Worm (Caenorhabditis elegans): ENCODE results near the gene lin-3.

The lin-3 gene

ce11 chrIV:11038665-11039064 is 15.4 kb upstream of the lin-3 start:
- TF ChIP-seq tra-4 (tag; optimal IDR thresholded peaks at IDR 0.05) (no peak), ceh-13 (GFP tag; optimal IDR thresholded peaks at IDR 0.05) (no peak)

ce11 chrIV:11044377-11044776 is 9.7 kb upstream of the lin-3 start:
- TF ChIP-seq flt-1 (GFP tag; IDR thresholded peaks at IDR 0.05) (no peak), ceh-13 (GFP tag; optimal IDR thresholded peaks at IDR 0.05) (no peak), scrt-1 (GFP tag; IDR thresholded peaks at IDR 0.05) (no peak), ets-7 (tag; optimal IDR thresholded peaks at IDR 0.05) (no peak), aly-1 (tag; optimal IDR thresholded peaks at IDR 0.05) (no peak), ama-1 (optimal IDR thresholded peaks at IDR 0.05) (no peak)

- TF ChIP-seq pes-1 (GFP tag; IDR thresholded peaks at IDR 0.05): no peak
- TF ChIP-seq sea-1 (GFP tag; conservative IDR thresholded peaks at IDR 0.05): no peak
- no peak for TF ChIP-seq aly-1 (tag; optimal IDR thresholded peaks at IDR 0.05)
- TF ChIP-seq ets-7 (tag; optimal IDR thresholded peaks at IDR 0.05): no peak
- no peak for TF ChIP-seq hmbx-1 (tag; optimal IDR thresholded peaks at IDR 0.05)
These were observed 5.2 kb upstream of the lin-3 start, which contains the start of gene F36H1.11 for ce11 chrIV:11048871-11049270. Gene F36H1.11 (plus strand): TSS chrIV:11049171.

ce11 chrIV:11049806-11050205 is 4.3 kb upstream of the lin-3 start, which contains the start of gene F36H1.3:
Gene F36H1.3 (plus strand): TSS chrIV:11050128.
- TF ChIP-seq ceh-13 (GFP tag; optimal IDR thresholded peaks at IDR 0.05): no peak
- TF ChIP-seq ama-1 (optimal IDR thresholded peaks at IDR 0.05): no peak
- TF ChIP-seq hmbx-1 (tag; optimal IDR thresholded peaks at IDR 0.05): no peak
- TF ChIP-seq ets-7 (tag; optimal IDR thresholded peaks at IDR 0.05): no peak
- no peak for TF ChIP-seq tbx-37 (GFP tag; conservative IDR thresholded peaks at IDR 0.05)
- no peak for TF ChIP-seq flt-1 (GFP tag; IDR thresholded peaks at IDR 0.05)
- no peak for TF ChIP-seq B0310.2 (tag; optimal IDR thresholded peaks at IDR 0.05)
- no peak for TF ChIP-seq sea-1 (GFP tag; conservative IDR thresholded peaks at IDR 0.05)
- no peak for TF ChIP-seq tbx-11 (GFP tag; IDR thresholded peaks at IDR 0.05)
- TF ChIP-seq ceh-36 (tag; optimal IDR thresholded peaks at IDR 0.05): no peak
- TF ChIP-seq F13C5.2 (tag; optimal IDR thresholded peaks at IDR 0.05): no peak
- no peak for TF ChIP-seq pes-1 (GFP tag; IDR thresholded peaks at IDR 0.05)
- TF ChIP-seq aly-1 (tag; optimal IDR thresholded peaks at IDR 0.05): no peak
- no peak for TF ChIP-seq hmg-4 (GFP tag; optimal IDR thresholded peaks at IDR 0.05)
- no peak for TF ChIP-seq tra-4 (tag; optimal IDR thresholded peaks at IDR 0.05)
- TF ChIP-seq scrt-1 (GFP tag; IDR thresholded peaks at IDR 0.05): no peak
- no peak for TF ChIP-seq hnd-1 (tag; optimal IDR thresholded peaks at IDR 0.05)

ce11 chrIV:11051963-11052362 is 2.1 kb upstream of the lin-3 start:
- TF ChIP-seq tra-4 (tag; optimal IDR thresholded peaks at IDR 0.05) (no peak), sea-1 (GFP tag; conservative IDR thresholded peaks at IDR 0.05) (no peak), aly-1 (tag; optimal IDR thresholded peaks at IDR 0.05) (no peak), flt-1 (GFP tag; IDR thresholded peaks at IDR 0.05) (no peak), ets-7 (tag; optimal IDR thresholded peaks at IDR 0.05) (no peak), tbx-37 (GFP tag; conservative IDR thresholded peaks at IDR 0.05) (no peak), hmg-4 (GFP tag; optimal IDR thresholded peaks at IDR 0.05) (no peak), hmbx-1 (tag; optimal IDR thresholded peaks at IDR 0.05) (no peak), scrt-1 (GFP tag; IDR thresholded peaks at IDR 0.05) (no peak), B0310.2 (tag; optimal IDR thresholded peaks at IDR 0.05) (no peak), ama-1 (optimal IDR thresholded peaks at IDR 0.05) (no peak), hnd-1 (tag; optimal IDR thresholded peaks at IDR 0.05) (no peak), tbx-11 (GFP tag; IDR thresholded peaks at IDR 0.05) (no peak), ceh-13 (GFP tag; optimal IDR thresholded peaks at IDR 0.05) (no peak)

- TF ChIP-seq scrt-1 (GFP tag; IDR thresholded peaks at IDR 0.05): no peak
- TF ChIP-seq tbx-11 (GFP tag; IDR thresholded peaks at IDR 0.05): no peak
These were observed 9.0 kb downstream of the lin-3 start for ce11 chrIV:11062984-11063613.

- TF ChIP-seq tbx-37 (GFP tag; conservative IDR thresholded peaks at IDR 0.05) (no peak), B0310.2 (tag; optimal IDR thresholded peaks at IDR 0.05) (no peak), hmg-4 (GFP tag; optimal IDR thresholded peaks at IDR 0.05) (no peak), tra-4 (tag; optimal IDR thresholded peaks at IDR 0.05) (no peak), sea-1 (GFP tag; conservative IDR thresholded peaks at IDR 0.05) (no peak), pes-1 (GFP tag; IDR thresholded peaks at IDR 0.05) (no peak)
These were observed 9.9 kb downstream of the lin-3 start, which contains the start of gene ttr-16 for ce11 chrIV:11063962-11064361. Gene ttr-16 (minus strand): TSS chrIV:11064137.

- TF ChIP-seq hmbx-1 (tag; optimal IDR thresholded peaks at IDR 0.05): no peak
- TF ChIP-seq pes-1 (GFP tag; IDR thresholded peaks at IDR 0.05): no peak
These were observed 12.9 kb downstream of the lin-3 start, which contains the start of gene ttr-17 for ce11 chrIV:11067003-11067402. Gene ttr-17 (minus strand): TSS chrIV:11067026.

ce11 chrIV:11068314-11068713 is 14.2 kb downstream of the lin-3 start:
- no peak for TF ChIP-seq B0310.2 (tag; optimal IDR thresholded peaks at IDR 0.05)
- TF ChIP-seq flt-1 (GFP tag; IDR thresholded peaks at IDR 0.05): no peak
- no peak for TF ChIP-seq hmg-4 (GFP tag; optimal IDR thresholded peaks at IDR 0.05)
- TF ChIP-seq tra-4 (tag; optimal IDR thresholded peaks at IDR 0.05): no peak
- no peak for TF ChIP-seq hmbx-1 (tag; optimal IDR thresholded peaks at IDR 0.05)
- TF ChIP-seq ama-1 (optimal IDR thresholded peaks at IDR 0.05): no peak
- TF ChIP-seq ets-7 (tag; optimal IDR thresholded peaks at IDR 0.05): no peak
- no peak for TF ChIP-seq tbx-11 (GFP tag; IDR thresholded peaks at IDR 0.05)
- TF ChIP-seq sea-1 (GFP tag; conservative IDR thresholded peaks at IDR 0.05): no peak
- TF ChIP-seq tbx-37 (GFP tag; conservative IDR thresholded peaks at IDR 0.05): no peak
- TF ChIP-seq F13C5.2 (tag; optimal IDR thresholded peaks at IDR 0.05): no peak
- no peak for TF ChIP-seq aly-1 (tag; optimal IDR thresholded peaks at IDR 0.05)
- no peak for TF ChIP-seq ceh-13 (GFP tag; optimal IDR thresholded peaks at IDR 0.05)

All from whole organism, early embryonic.